Fruit fly (Drosophila melanogaster): ENCODE results near the gene CG15386.

Gene CG15386

dm6 chr2L:2182735-2183340 lies 34.2 kb downstream of the CG15386 start (continued):
- TF ChIP-seq sens (GFP tag) = peak; percentile 97
- TF ChIP-seq CG7839 (tag; optimal IDR thresholded peaks at IDR 0.05) = peak; percentile 67
- TF ChIP-seq Sry-δ (GFP tag; optimal IDR thresholded peaks at IDR 0.05) = peak; percentile 7
- TF ChIP-seq chif (GFP tag; optimal IDR thresholded peaks at IDR 0.05) = peak; percentile 33 to 91
- peak; percentile 75 for TF ChIP-seq CG8924 (tag; optimal IDR thresholded peaks at IDR 0.05)
- TF ChIP-seq Abd-B (GFP tag; optimal IDR thresholded peaks at IDR 0.05) = peak; percentile 9
- TF ChIP-seq Oli (tag; optimal IDR thresholded peaks at IDR 0.05) = peak; percentile 62
- no peak for TF ChIP-seq CG10147 (GFP tag; optimal IDR thresholded peaks at IDR 0.05)
- TF ChIP-seq h (optimal IDR thresholded peaks at IDR 0.05) = no peak
- TF ChIP-seq seq (GFP tag; IDR thresholded peaks at IDR 0.05) = no peak
- no peak for TF ChIP-seq ato (GFP tag; IDR thresholded peaks at IDR 0.05; ENCODE audit: partially characterized antibody)
- no peak for TF ChIP-seq CG7963 (GFP tag; IDR thresholded peaks at IDR 0.05; ENCODE audit: partially characterized antibody)
- peak; percentile 58 for TF ChIP-seq CG1024 (GFP tag; IDR thresholded peaks at IDR 0.05)
- peak; percentile 62 for TF ChIP-seq grau (tag; optimal IDR thresholded peaks at IDR 0.05)
- no peak for TF ChIP-seq cwo (GFP tag; optimal IDR thresholded peaks at IDR 0.05)
- peak; percentile 81 for TF ChIP-seq CG31441 (GFP tag; IDR thresholded peaks at IDR 0.05)
- TF ChIP-seq lab (GFP tag; optimal IDR thresholded peaks at IDR 0.05) = no peak
- no peak for TF ChIP-seq Doc3 (GFP tag; IDR thresholded peaks at IDR 0.05; ENCODE audit: partially characterized antibody)
- TF ChIP-seq jing (GFP tag; optimal IDR thresholded peaks at IDR 0.05) = peak; percentile 36
- peak; percentile 65 for TF ChIP-seq unpg (GFP tag; optimal IDR thresholded peaks at IDR 0.05)
- no peak for TF ChIP-seq gcm2 (GFP tag; optimal IDR thresholded peaks at IDR 0.05)
- peak; percentile 75 for TF ChIP-seq jumu (GFP tag; optimal IDR thresholded peaks at IDR 0.05)
- no peak for TF ChIP-seq pho (GFP tag; optimal IDR thresholded peaks at IDR 0.05)
- TF ChIP-seq CG7928 (GFP tag; optimal IDR thresholded peaks at IDR 0.05) = no peak
- TF ChIP-seq ac (GFP tag; optimal IDR thresholded peaks at IDR 0.05) = peak; percentile 92
- no peak for TF ChIP-seq sob (GFP tag; IDR thresholded peaks at IDR 0.05)
- peak; percentile 58 for TF ChIP-seq bab2 (GFP tag; optimal IDR thresholded peaks at IDR 0.05)
- no peak for TF ChIP-seq danr (GFP tag; IDR thresholded peaks at IDR 0.05)
- peak; percentile 23 for TF ChIP-seq CG2116 (GFP tag; optimal IDR thresholded peaks at IDR 0.05)
- peak; percentile 66; the same call in 2 of the 3 replicates for TF ChIP-seq CG17361 (GFP tag; IDR thresholded peaks at IDR 0.05)
- TF ChIP-seq Rfx (GFP tag; IDR thresholded peaks at IDR 0.05) = no peak
- TF ChIP-seq slbo (GFP tag; IDR thresholded peaks at IDR 0.05) = no peak
- peak; percentile 72; the same call in 2 of the 3 replicates for TF ChIP-seq Optix (GFP tag; IDR thresholded peaks at IDR 0.05)
- no peak for TF ChIP-seq CG4328 (GFP tag; optimal IDR thresholded peaks at IDR 0.05)
- TF ChIP-seq CG16815 (GFP tag; optimal IDR thresholded peaks at IDR 0.05) = peak; percentile 92
- no peak for TF ChIP-seq B-H2 (GFP tag; optimal IDR thresholded peaks at IDR 0.05)
- no peak for TF ChIP-seq Meics (GFP tag; optimal IDR thresholded peaks at IDR 0.05)
- peak; percentile 67 for TF ChIP-seq CHES-1-like (GFP tag; optimal IDR thresholded peaks at IDR 0.05)
- 0 out of 2 replicates have a peak, but pooled peaks have one; percentile 12 for TF ChIP-seq CG3847 (GFP tag; IDR thresholded peaks at IDR 0.05)
- peak; percentile 83 for TF ChIP-seq sim (GFP tag; IDR thresholded peaks at IDR 0.05)
- peak; percentile 35 for TF ChIP-seq CG18764 (GFP tag; optimal IDR thresholded peaks at IDR 0.05)
- TF ChIP-seq inv (GFP tag; IDR thresholded peaks at IDR 0.05; ENCODE audit: partially characterized antibody) = no peak
- no peak for TF ChIP-seq CG15479 (GFP tag; optimal IDR thresholded peaks at IDR 0.05)
- TF ChIP-seq CG11504 (tag; optimal IDR thresholded peaks at IDR 0.05) = peak; percentile 30
- no peak for TF ChIP-seq Dll (GFP tag; IDR thresholded peaks at IDR 0.05; ENCODE audit: partially characterized antibody)
- TF ChIP-seq grn (GFP tag; optimal IDR thresholded peaks at IDR 0.05) = no peak
- no peak for TF ChIP-seq CkIIα-i1 (GFP tag; IDR thresholded peaks at IDR 0.05)
- TF ChIP-seq fd102C (GFP tag; optimal IDR thresholded peaks at IDR 0.05) = peak; percentile 82
- no peak for TF ChIP-seq YL-1 (GFP tag; optimal IDR thresholded peaks at IDR 0.05)
- no peak for TF ChIP-seq Dp (GFP tag; optimal IDR thresholded peaks at IDR 0.05)

Measured in whole organism, embryonic.